Worm (Caenorhabditis elegans): ENCODE measurements around the gene lin-49.

Gene lin-49

DNA sequence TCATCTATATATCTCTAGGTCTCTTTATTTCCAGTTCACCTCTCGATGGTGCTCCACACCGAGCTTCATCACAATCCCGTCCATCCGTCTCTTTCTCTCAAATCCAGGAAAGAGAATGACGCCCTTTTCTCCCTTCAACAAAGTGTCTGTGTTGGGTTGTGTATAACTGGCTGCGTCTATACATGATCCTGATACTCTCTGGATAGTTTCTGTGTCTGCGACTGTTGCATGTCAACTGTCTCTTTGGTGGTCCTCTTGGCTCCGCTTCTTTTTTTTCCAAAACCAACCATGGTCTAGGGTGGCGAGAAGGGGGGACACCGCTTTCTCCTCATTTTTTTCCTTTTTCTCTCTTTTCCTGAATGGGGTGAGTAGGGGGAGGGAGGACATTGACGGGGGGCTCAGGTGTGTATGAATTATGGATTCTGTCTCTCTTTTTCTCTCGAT lies 9.1 kb downstream of the lin-49 start (continued):
- TF ChIP-seq ztf-4 (tag; optimal IDR thresholded peaks at IDR 0.05): peak; percentile 61
- no peak for TF ChIP-seq skn-1 (tag; optimal IDR thresholded peaks at IDR 0.05)
- no peak for TF ChIP-seq R02D3.7 (tag; optimal IDR thresholded peaks at IDR 0.05)
- TF ChIP-seq snpc-4 (tag; optimal IDR thresholded peaks at IDR 0.05): peak; percentile 39
- TF ChIP-seq nhr-10 (tag; optimal IDR thresholded peaks at IDR 0.05): no peak
- TF ChIP-seq nhr-77 (tag; optimal IDR thresholded peaks at IDR 0.05): no peak
- no peak for TF ChIP-seq Y55F3AM.14 (GFP tag; optimal IDR thresholded peaks at IDR 0.05)
- no peak for TF ChIP-seq gmeb-1 (tag; optimal IDR thresholded peaks at IDR 0.05)
- no peak for TF ChIP-seq fos-1 (tag; optimal IDR thresholded peaks at IDR 0.05)
- TF ChIP-seq dmd-4 (tag; optimal IDR thresholded peaks at IDR 0.05): no peak
- no peak for TF ChIP-seq nhr-25 (tag; optimal IDR thresholded peaks at IDR 0.05)
- TF ChIP-seq nhr-23 (tag; optimal IDR thresholded peaks at IDR 0.05): no peak
- TF ChIP-seq sma-3 (GFP tag; optimal IDR thresholded peaks at IDR 0.05): no peak
- no peak for TF ChIP-seq ZK546.5 (tag; optimal IDR thresholded peaks at IDR 0.05)
- TF ChIP-seq mab-5 (tag; optimal IDR thresholded peaks at IDR 0.05): no peak
- TF ChIP-seq ceh-82 (tag; optimal IDR thresholded peaks at IDR 0.05): no peak
- TF ChIP-seq egl-27 (tag; optimal IDR thresholded peaks at IDR 0.05): no peak

DNA sequence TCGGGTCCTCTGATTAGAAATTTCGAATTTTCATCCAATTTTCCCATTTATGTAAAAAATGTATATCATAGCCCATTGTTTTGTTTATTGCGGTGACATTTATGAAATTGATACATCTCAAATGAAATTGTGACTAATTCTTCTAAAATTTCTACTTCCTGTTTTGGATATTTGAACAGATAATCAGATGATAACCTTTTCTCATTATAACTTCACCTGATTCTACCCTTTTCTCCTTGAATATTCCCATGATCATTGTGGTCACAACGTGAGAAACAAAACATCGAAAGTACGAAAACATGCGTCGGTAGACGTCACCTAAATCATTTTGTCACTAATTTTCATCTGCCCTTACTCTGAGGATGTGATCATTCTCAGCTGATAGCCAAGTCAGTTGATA lies 9.8 kb downstream of the lin-49 start:
- TF ChIP-seq mab-5 (tag; optimal IDR thresholded peaks at IDR 0.05) (no peak), snpc-4 (tag; optimal IDR thresholded peaks at IDR 0.05) (no peak), peb-1 (tag; optimal IDR thresholded peaks at IDR 0.05) (no peak), R02D3.7 (tag; optimal IDR thresholded peaks at IDR 0.05) (no peak), lsy-2 (tag; optimal IDR thresholded peaks at IDR 0.05) (no peak), sma-9 (GFP tag; optimal IDR thresholded peaks at IDR 0.05) (no peak), sma-9 (tag; optimal IDR thresholded peaks at IDR 0.05) (no peak), ztf-4 (tag; optimal IDR thresholded peaks at IDR 0.05) (no peak), nhr-10 (tag; optimal IDR thresholded peaks at IDR 0.05) (no peak), nhr-21 (tag; optimal IDR thresholded peaks at IDR 0.05) (no peak), ceh-82 (tag; optimal IDR thresholded peaks at IDR 0.05) (no peak), alr-1 (tag; optimal IDR thresholded peaks at IDR 0.05) (no peak), elt-1 (tag; optimal IDR thresholded peaks at IDR 0.05) (no peak), gmeb-1 (tag; optimal IDR thresholded peaks at IDR 0.05) (no peak), mbf-1 (tag; optimal IDR thresholded peaks at IDR 0.05) (no peak)

DNA sequence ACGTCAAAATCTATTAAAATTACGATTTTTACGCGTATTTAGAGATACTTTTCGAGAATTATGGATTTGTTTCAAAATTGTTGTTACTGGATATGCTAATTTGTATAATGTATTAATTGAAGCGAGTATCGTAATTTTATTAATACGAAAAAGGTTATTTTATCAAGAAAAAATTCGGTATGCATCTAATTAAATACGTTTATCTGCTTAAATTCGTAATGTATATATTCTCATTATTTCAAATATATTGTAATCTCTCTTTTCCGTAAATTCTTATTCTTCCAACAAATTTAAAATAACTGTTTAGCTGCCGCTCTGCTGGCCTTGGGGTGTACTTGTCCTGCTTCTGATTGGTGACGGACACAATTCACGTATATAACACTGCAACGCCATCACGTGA lies 10.6 kb downstream of the lin-49 start, which contains the start of gene dgk-4:
TSS of gene dgk-4 (plus strand) at position 301 of the 400 bp plus-strand sequence.
- TF ChIP-seq nhr-10 (tag; optimal IDR thresholded peaks at IDR 0.05) (no peak), crh-2 (tag; optimal IDR thresholded peaks at IDR 0.05) (no peak), aly-2 (tag; optimal IDR thresholded peaks at IDR 0.05) (no peak), ceh-82 (tag; optimal IDR thresholded peaks at IDR 0.05) (no peak), C34F6.9 (tag; optimal IDR thresholded peaks at IDR 0.05) (no peak), nhr-23 (tag; optimal IDR thresholded peaks at IDR 0.05) (no peak), skn-1 (tag; optimal IDR thresholded peaks at IDR 0.05) (no peak), nhr-6 (tag; optimal IDR thresholded peaks at IDR 0.05) (no peak), lin-11 (tag; optimal IDR thresholded peaks at IDR 0.05) (no peak), fos-1 (tag; optimal IDR thresholded peaks at IDR 0.05) (no peak), ztf-11 (tag; optimal IDR thresholded peaks at IDR 0.05) (no peak), mab-5 (tag; optimal IDR thresholded peaks at IDR 0.05) (no peak), dmd-4 (tag; optimal IDR thresholded peaks at IDR 0.05) (no peak), nhr-21 (tag; optimal IDR thresholded peaks at IDR 0.05) (no peak)

DNA sequence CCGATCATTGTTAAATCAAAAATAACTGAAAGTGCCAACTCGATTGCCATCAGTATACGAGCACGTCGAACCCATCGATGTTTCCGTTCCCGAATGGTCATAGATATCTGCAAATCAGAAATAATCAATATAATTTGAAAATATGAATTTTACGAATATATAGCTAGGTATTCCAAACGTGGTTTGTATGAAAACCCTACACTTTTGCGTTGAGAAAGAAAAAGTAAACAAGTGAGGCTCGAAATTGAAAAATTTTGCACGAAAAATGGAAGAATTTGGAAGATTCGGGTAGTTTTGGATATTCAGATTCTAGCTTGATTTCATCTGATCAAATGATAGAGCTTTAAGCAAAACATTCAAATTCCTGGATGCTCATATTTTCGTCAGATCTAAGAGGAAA lies 18.3 kb downstream of the lin-49 start, which contains the start of gene F42A9.9:
TSS of gene F42A9.9 (minus strand) at position 101 of the 400 bp plus-strand sequence.
- no peak for TF ChIP-seq aly-2 (tag; optimal IDR thresholded peaks at IDR 0.05)
- no peak for TF ChIP-seq lin-13 (GFP tag; optimal IDR thresholded peaks at IDR 0.05)
- no peak for TF ChIP-seq R02D3.7 (tag; optimal IDR thresholded peaks at IDR 0.05)
- TF ChIP-seq elt-3 (tag; optimal IDR thresholded peaks at IDR 0.05): no peak
- TF ChIP-seq peb-1 (tag; optimal IDR thresholded peaks at IDR 0.05): no peak
- no peak for TF ChIP-seq nhr-129 (tag; optimal IDR thresholded peaks at IDR 0.05)
- no peak for TF ChIP-seq skn-1 (tag; optimal IDR thresholded peaks at IDR 0.05)
- TF ChIP-seq nhr-11 (tag; optimal IDR thresholded peaks at IDR 0.05): no peak
- no peak for TF ChIP-seq nhr-25 (tag; optimal IDR thresholded peaks at IDR 0.05)
- no peak for TF ChIP-seq unc-39 (tag; optimal IDR thresholded peaks at IDR 0.05)
- no peak for TF ChIP-seq unc-62 (GFP tag; optimal IDR thresholded peaks at IDR 0.05)
- TF ChIP-seq blmp-1 (tag; optimal IDR thresholded peaks at IDR 0.05; ENCODE audit: insufficient read depth): no peak
- TF ChIP-seq crh-2 (tag; optimal IDR thresholded peaks at IDR 0.05): no peak
- TF ChIP-seq lin-11 (tag; optimal IDR thresholded peaks at IDR 0.05): no peak
- TF ChIP-seq ztf-1 (GFP tag; conservative IDR thresholded peaks at IDR 0.05): no peak
- TF ChIP-seq ztf-11 (tag; optimal IDR thresholded peaks at IDR 0.05): no peak
- no peak for TF ChIP-seq ceh-82 (tag; optimal IDR thresholded peaks at IDR 0.05)
- no peak for TF ChIP-seq nhr-21 (tag; optimal IDR thresholded peaks at IDR 0.05)

Measured in whole organism, L2 larva.